Worm (Caenorhabditis elegans): ENCODE results near the gene M03A8.3.

ce11 chrX:6845934-6846333, 46.1 kb downstream of the M03A8.3 start, which contains the start of gene C53B7.2:
- TF ChIP-seq lsl-1 (GFP tag; optimal IDR thresholded peaks at IDR 0.05) = no peak
- TF ChIP-seq mcd-1 (GFP tag; IDR thresholded peaks at IDR 0.05) = no peak
